Worm (Caenorhabditis elegans) whole organism, L2 larva: ENCODE data around the gene ttr-1.

Source experiments
- C34F6.9 ChIP-seq: fragments of 150-350 bp; optimal IDR thresholded peaks from 2 replicates; lab custom pipeline; 2014; ENCODE audit warnings: missing biosample characterization, missing genetic modification characterization
- F13H6.1 ChIP-seq: sonication (generic microtip); optimal IDR thresholded peaks from 2 replicates; lab custom pipeline; 2016; ENCODE audit warnings: missing genetic modification characterization, missing compliant biosample characterization
- Y55F3AM.14 ChIP-seq: fragments of 200-800 bp; sonication (Bioruptor generic); optimal IDR thresholded peaks from 2 replicates; lab custom pipeline; 2018; ENCODE audit warnings: mild to moderate bottlenecking, missing genetic modification characterization, missing compliant biosample characterization
- ZK546.5 ChIP-seq: sonication (generic microtip); optimal IDR thresholded peaks from 2 replicates; lab custom pipeline; 2017; ENCODE audit warnings: missing biosample characterization, missing genetic modification characterization
- ceh-16 ChIP-seq: fragments of 150-350 bp; optimal IDR thresholded peaks from 2 replicates; lab custom pipeline; 2014; ENCODE audit warnings: missing biosample characterization, missing genetic modification characterization
- ceh-82 ChIP-seq: fragments of 150-350 bp; optimal IDR thresholded peaks from 2 replicates; lab custom pipeline; 2014; ENCODE audit warnings: missing biosample characterization, missing genetic modification characterization
- egl-27 ChIP-seq: sonication (generic microtip); optimal IDR thresholded peaks from 3 replicates; lab custom pipeline; 2017; ENCODE audit warnings: missing biosample characterization, missing genetic modification reagents, missing genetic modification characterization
- elt-3 ChIP-seq: sonication (generic microtip); optimal IDR thresholded peaks from 2 replicates; lab custom pipeline; 2017; ENCODE audit warnings: missing biosample characterization, missing genetic modification characterization
- gmeb-1 ChIP-seq: fragments of 150-350 bp; optimal IDR thresholded peaks from 2 replicates; lab custom pipeline; 2014; ENCODE audit warnings: missing biosample characterization, missing genetic modification characterization
- lin-11 ChIP-seq: fragments of 150-350 bp; sonication (generic microtip); optimal IDR thresholded peaks from 2 replicates; lab custom pipeline; 2014; ENCODE audit warnings: missing biosample characterization, missing genetic modification characterization, inconsistent platforms, mixed read lengths
- lin-39 ChIP-seq: fragments of 150-350 bp; optimal IDR thresholded peaks from 2 replicates; lab custom pipeline; 2014; ENCODE audit warnings: missing biosample characterization, missing genetic modification reagents, missing genetic modification characterization
- mbf-1 ChIP-seq: sonication (generic microtip); optimal IDR thresholded peaks from 2 replicates; lab custom pipeline; 2017; ENCODE audit warnings: missing biosample characterization, missing genetic modification characterization
- mdl-1 ChIP-seq, 2 experiments: fragments of 150-350 bp in 1 of 2; sonication (generic microtip) in 1 of 2; optimal IDR thresholded peaks; 2 replicates each; lab custom pipeline; 2017; ENCODE audit warnings: missing biosample characterization in 2 of 2, missing genetic modification characterization in 2 of 2
- nhr-10 ChIP-seq: sonication (generic microtip); optimal IDR thresholded peaks from 2 replicates; lab custom pipeline; 2017; ENCODE audit warnings: missing biosample characterization, missing genetic modification characterization
- nhr-11 ChIP-seq: fragments of 150-350 bp; optimal IDR thresholded peaks from 2 replicates; lab custom pipeline; 2014; ENCODE audit warnings: missing biosample characterization, missing genetic modification characterization
- nhr-12 ChIP-seq: fragments of 150-350 bp; optimal IDR thresholded peaks from 2 replicates; lab custom pipeline; 2014; ENCODE audit warnings: missing biosample characterization, missing genetic modification characterization
- nhr-77 ChIP-seq: fragments of 150-350 bp; optimal IDR thresholded peaks from 2 replicates; lab custom pipeline; 2014; ENCODE audit warnings: missing biosample characterization, missing genetic modification characterization
- peb-1 ChIP-seq: fragments of 150-350 bp; optimal IDR thresholded peaks from 2 replicates; lab custom pipeline; 2014; ENCODE audit warnings: missing biosample characterization, missing genetic modification characterization
- sem-4 ChIP-seq: fragments of 150-350 bp; optimal IDR thresholded peaks from 2 replicates; lab custom pipeline; 2014; ENCODE audit warnings: missing biosample characterization, missing genetic modification reagents, missing genetic modification characterization
- skn-1 ChIP-seq: sonication (generic microtip); optimal IDR thresholded peaks from 2 replicates; lab custom pipeline; 2017; ENCODE audit warnings: missing biosample characterization, missing genetic modification characterization
- sma-3 ChIP-seq: sonication (generic microtip); optimal IDR thresholded peaks from 2 replicates; lab custom pipeline; 2016; ENCODE audit warnings: missing genetic modification reagents, missing genetic modification characterization, missing compliant biosample characterization
- sma-9 ChIP-seq, 2 experiments: fragments of 150-350 bp in 1 of 2; sonication (generic microtip) in 1 of 2; optimal IDR thresholded peaks; 2 replicates each; lab custom pipeline; 2014 to 2016; ENCODE audit warnings: missing genetic modification characterization in 2 of 2, mild to moderate bottlenecking in 1 of 2, missing biosample characterization in 1 of 2, missing compliant biosample characterization in 1 of 2, missing genetic modification reagents in 1 of 2, moderate library complexity in 1 of 2
- snpc-4 ChIP-seq: fragments of 150-350 bp; optimal IDR thresholded peaks from 2 replicates; lab custom pipeline; 2014; ENCODE audit warnings: missing biosample characterization, missing genetic modification characterization
- unc-39 ChIP-seq: fragments of 150-350 bp; optimal IDR thresholded peaks from 2 replicates; lab custom pipeline; 2014; ENCODE audit warnings: missing biosample characterization, missing genetic modification characterization
- unc-55 ChIP-seq: fragments of 150-350 bp; sonication (generic microtip); optimal IDR thresholded peaks from 3 replicates; lab custom pipeline; 2014; ENCODE audit warnings: missing biosample characterization, missing genetic modification reagents, missing genetic modification characterization
- unc-62 ChIP-seq: fragments of 150-350 bp; optimal IDR thresholded peaks from 2 replicates; lab custom pipeline; 2014; ENCODE audit warnings: missing biosample characterization, missing genetic modification reagents, missing genetic modification characterization
- ztf-1 ChIP-seq: fragments of 200-800 bp; sonication (Bioruptor generic); conservative IDR thresholded peaks from 2 replicates; pipeline ENCODE4 v1.3.6; 2022; ENCODE audit warnings: missing genetic modification characterization, missing compliant biosample characterization
- ztf-11 ChIP-seq: sonication (generic microtip); optimal IDR thresholded peaks from 2 replicates; lab custom pipeline; 2017; ENCODE audit warnings: missing biosample characterization, missing genetic modification characterization
- ztf-4 ChIP-seq: fragments of 150-350 bp; optimal IDR thresholded peaks from 2 replicates; lab custom pipeline; 2014; ENCODE audit warnings: missing biosample characterization, missing genetic modification characterization

ttr-1 gene

DNA sequence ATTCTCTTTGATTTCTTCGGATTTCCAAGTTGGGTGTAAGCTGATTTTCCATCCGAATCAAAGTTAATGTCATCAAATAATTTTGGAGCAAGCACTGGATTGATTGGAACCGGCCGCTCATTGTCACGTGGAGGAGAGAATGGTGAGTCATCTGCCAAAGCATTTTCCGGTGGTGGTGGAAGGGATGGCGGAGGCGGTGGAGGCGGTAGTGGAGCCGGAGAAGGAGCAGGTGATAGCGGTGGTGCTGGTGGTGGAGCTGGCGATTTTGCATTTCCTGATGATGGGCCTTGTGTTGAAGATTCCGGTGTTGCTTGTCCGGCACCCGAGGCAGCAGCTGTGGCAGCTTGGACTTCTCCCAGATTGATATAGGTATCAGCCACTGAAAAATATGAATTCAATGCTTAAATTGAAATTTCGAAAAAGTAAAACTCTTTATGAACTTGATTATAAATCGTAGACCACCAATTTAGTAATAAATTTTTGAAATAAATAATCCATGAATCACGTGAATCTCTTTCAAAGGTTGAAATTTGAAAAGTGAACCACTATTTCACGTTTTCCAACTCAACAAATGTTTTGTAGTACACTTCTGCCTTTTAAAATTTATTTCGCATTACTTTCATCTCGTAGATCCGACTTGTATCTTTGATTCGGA lies 12.3 kb downstream of the ttr-1 start, which contains the start of the genes K03H1.9 and K03H1.12:
TSS of gene K03H1.9 (minus strand) at position 471 of the 655 bp plus-strand sequence.
TSS of gene K03H1.12 (plus strand) at position 605 of the 655 bp plus-strand sequence.
- no peak for TF ChIP-seq ZK546.5
- no peak for TF ChIP-seq egl-27
- TF ChIP-seq C34F6.9 (tag; lab: Kevin White, UChicago) = no peak
- TF ChIP-seq nhr-11 (tag; lab: Kevin White, UChicago) = no peak
- no peak for TF ChIP-seq sma-9 (GFP tag; optimal IDR thresholded peaks at IDR 0.05; lab: Kevin White, UChicago)
- TF ChIP-seq sma-9 (tag; optimal IDR thresholded peaks at IDR 0.05; lab: Kevin White, UChicago) = no peak
- TF ChIP-seq gmeb-1 (tag; lab: Kevin White, UChicago) = no peak
- TF ChIP-seq lin-11 = no peak
- no peak for TF ChIP-seq peb-1
- TF ChIP-seq ceh-82 (tag; lab: Kevin White, UChicago) = no peak
- TF ChIP-seq ztf-11 (tag; lab: Kevin White, UChicago) = no peak
- no peak for TF ChIP-seq ztf-4 (tag; lab: Kevin White, UChicago)
- TF ChIP-seq lin-39 (tag; lab: Kevin White, UChicago) = no peak
- no peak for TF ChIP-seq mdl-1 (tag; optimal IDR thresholded peaks at IDR 0.05; lab: Kevin White, UChicago)
- TF ChIP-seq sem-4 (tag; lab: Kevin White, UChicago) = no peak
- TF ChIP-seq unc-62 = no peak

ce11 chrIII:9944723-9945122 lies 15.8 kb downstream of the ttr-1 start, which contains the start of gene gln-2:
TSS of gene gln-2 (minus strand) at chrIII:9944823.
- TF ChIP-seq egl-27 (no peak), skn-1 (tag; lab: Kevin White, UChicago) (no peak), ztf-4 (tag; lab: Kevin White, UChicago) (no peak), ztf-1 (GFP tag; lab: Robert Waterston, UW) (no peak), mbf-1 (no peak), sma-3 (no peak), nhr-77 (tag; lab: Kevin White, UChicago) (no peak), unc-62 (no peak), mdl-1 (tag; optimal IDR thresholded peaks at IDR 0.05; lab: Kevin White, UChicago) (no peak)
- TF ChIP-seq, all 48 proteins: peak for 0

ce11 chrIII:9946806-9947419 lies 18.0 kb downstream of the ttr-1 start, which contains the start of gene K03H1.7:
TSS of gene K03H1.7 (plus strand) at chrIII:9947405.
- TF ChIP-seq skn-1 (tag; lab: Kevin White, UChicago) (no peak), ceh-16 (tag; lab: Kevin White, UChicago) (no peak), mbf-1 (no peak), lin-11 (no peak), ceh-82 (tag; lab: Kevin White, UChicago) (no peak), snpc-4 (tag; lab: Kevin White, UChicago) (no peak), gmeb-1 (tag; lab: Kevin White, UChicago) (peak; percentile 54)

DNA sequence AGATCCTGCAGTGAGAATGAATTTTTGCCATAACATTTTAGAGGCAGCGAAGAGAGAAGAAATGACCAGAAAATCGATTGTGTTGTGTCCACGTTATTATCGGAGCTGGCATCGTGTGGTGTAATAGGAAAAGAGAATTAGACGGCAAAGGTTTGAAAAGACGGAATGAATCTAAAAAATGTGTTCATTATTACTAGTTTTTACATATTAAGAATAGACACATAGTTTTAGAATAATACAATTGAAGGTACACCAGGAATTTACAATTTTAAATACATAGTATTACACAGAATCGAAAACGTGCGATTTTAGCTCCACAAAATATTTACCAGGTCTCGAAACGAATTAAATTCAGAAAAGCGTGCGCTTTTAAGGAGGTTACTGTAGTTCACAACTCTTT lies 21.4 kb downstream of the ttr-1 start, which contains the start of gene K03H1.13:
TSS of gene K03H1.13 (minus strand) at position 101 of the 400 bp plus-strand sequence.
- TF ChIP-seq lin-11 (no peak), elt-3 (tag; lab: Kevin White, UChicago) (no peak), snpc-4 (tag; lab: Kevin White, UChicago) (no peak), C34F6.9 (tag; lab: Kevin White, UChicago) (peak; percentile 13), unc-55 (peak; percentile 29), unc-62 (no peak)

DNA sequence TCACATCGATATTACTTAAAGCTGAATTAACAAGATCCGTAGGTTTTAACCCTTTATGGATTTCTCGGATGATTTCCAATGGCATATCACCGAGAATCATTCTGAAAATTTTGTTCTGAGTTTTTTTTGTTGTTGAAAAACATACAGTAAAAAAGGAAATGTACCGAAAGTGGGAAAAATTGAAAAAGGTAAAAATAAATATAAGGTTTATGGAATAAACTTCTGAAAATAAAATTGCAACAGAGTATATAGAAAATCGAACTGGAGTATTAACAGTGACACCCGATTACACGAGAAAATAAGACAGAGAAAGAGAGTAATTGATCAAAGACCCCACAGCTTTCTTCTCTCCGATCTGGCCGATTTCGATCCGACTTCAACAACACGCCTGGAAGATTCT lies 23.0 kb downstream of the ttr-1 start, which contains the start of gene K03H1.11:
TSS of gene K03H1.11 (minus strand) at position 101 of the 400 bp plus-strand sequence.
- no peak for TF ChIP-seq elt-3 (tag; lab: Kevin White, UChicago)
- no peak for TF ChIP-seq mdl-1 (tag; optimal IDR thresholded peaks at IDR 0.05; lab: Kevin White, UChicago)
- no peak for TF ChIP-seq ztf-4 (tag; lab: Kevin White, UChicago)
- TF ChIP-seq F13H6.1 (tag; lab: Kevin White, UChicago) = no peak
- TF ChIP-seq nhr-12 (tag; lab: Kevin White, UChicago) = no peak
- no peak for TF ChIP-seq gmeb-1 (tag; lab: Kevin White, UChicago)
- TF ChIP-seq nhr-11 (tag; lab: Kevin White, UChicago) = no peak
- no peak for TF ChIP-seq ceh-16 (tag; lab: Kevin White, UChicago)
- TF ChIP-seq sma-9 (GFP tag; optimal IDR thresholded peaks at IDR 0.05; lab: Kevin White, UChicago) = no peak
- no peak for TF ChIP-seq sma-9 (tag; optimal IDR thresholded peaks at IDR 0.05; lab: Kevin White, UChicago)
- no peak for TF ChIP-seq ceh-82 (tag; lab: Kevin White, UChicago)
- no peak for TF ChIP-seq C34F6.9 (tag; lab: Kevin White, UChicago)
- no peak for TF ChIP-seq Y55F3AM.14 (GFP tag; lab: Kevin White, UChicago)
- TF ChIP-seq ZK546.5 = no peak
- no peak for TF ChIP-seq unc-39 (tag; lab: Kevin White, UChicago)
- TF ChIP-seq nhr-10 (tag; lab: Kevin White, UChicago) = no peak
- TF ChIP-seq egl-27 = no peak
